Worm (Caenorhabditis elegans) whole organism, young adult: Measurements from ENCODE around the gene clec-196.

Experiments
- B0261.1 ChIP-seq: sonication (generic microtip); optimal IDR thresholded peaks from 2 replicates; lab custom pipeline; 2016; ENCODE audit warnings: mild to moderate bottlenecking, missing genetic modification characterization, moderate library complexity, missing compliant biosample characterization
- B0336.3 ChIP-seq: fragments of 200-800 bp; sonication (Bioruptor generic); IDR thresholded peaks from 2 replicates; pipeline ENCODE4 v1.3.6; 2022; ENCODE audit warnings: missing genetic modification characterization, missing compliant biosample characterization
- F22D6.2 ChIP-seq: sonication (generic microtip); optimal IDR thresholded peaks from 2 replicates; lab custom pipeline; 2016; ENCODE audit warnings: mild to moderate bottlenecking, missing genetic modification characterization, missing compliant biosample characterization
- F52B5.7 ChIP-seq: sonication (generic microtip); optimal IDR thresholded peaks from 2 replicates; lab custom pipeline; 2016; ENCODE audit warnings: mild to moderate bottlenecking, missing genetic modification characterization, missing compliant biosample characterization
- F57C9.4 ChIP-seq: sonication (generic microtip); optimal IDR thresholded peaks from 2 replicates; lab custom pipeline; 2017; ENCODE audit warnings: mild to moderate bottlenecking, missing genetic modification characterization, missing compliant biosample characterization
- K11D2.4 ChIP-seq: fragments of 200-800 bp; sonication (Bioruptor generic); IDR thresholded peaks from 2 replicates; pipeline ENCODE4 v1.3.6; 2022; ENCODE audit warnings: missing genetic modification reagents, missing genetic modification characterization, missing compliant biosample characterization
- K12H6.12 ChIP-seq: fragments of 200-800 bp; sonication (Bioruptor generic); optimal IDR thresholded peaks from 2 replicates; lab custom pipeline; 2018; ENCODE audit warnings: mild to moderate bottlenecking, missing genetic modification characterization, missing compliant biosample characterization
- T26A5.8 ChIP-seq: sonication (generic microtip); optimal IDR thresholded peaks from 2 replicates; lab custom pipeline; 2016; ENCODE audit warnings: missing genetic modification characterization, missing compliant biosample characterization
- Y53F4B.3 ChIP-seq: fragments of 200-800 bp; sonication (Bioruptor generic); IDR thresholded peaks from 2 replicates; pipeline ENCODE4 v1.3.6; 2022; ENCODE audit warnings: missing genetic modification reagents, missing genetic modification characterization, missing compliant biosample characterization
- Y53G8AR.9 ChIP-seq: fragments of 200-800 bp; sonication (Bioruptor generic); conservative IDR thresholded peaks from 2 replicates; pipeline ENCODE4 v1.3.6; 2022; ENCODE audit warnings: missing genetic modification reagents, missing genetic modification characterization, missing compliant biosample characterization
- Y56A3A.18 ChIP-seq: fragments of 200-800 bp; sonication (Bioruptor generic); IDR thresholded peaks from 2 replicates; pipeline ENCODE4 v1.3.6; 2022; ENCODE audit warnings: missing genetic modification reagents, missing genetic modification characterization, missing compliant biosample characterization
- akir-1 ChIP-seq: fragments of 200-800 bp; sonication (Bioruptor generic); optimal IDR thresholded peaks from 2 replicates; lab custom pipeline; 2018; ENCODE audit warnings: mild to moderate bottlenecking, missing genetic modification characterization, moderate library complexity, missing compliant biosample characterization
- aptf-2 ChIP-seq: fragments of 200-800 bp; sonication (Bioruptor generic); conservative IDR thresholded peaks from 2 replicates; pipeline ENCODE4 v1.3.6; 2022; ENCODE audit warnings: missing genetic modification reagents, missing genetic modification characterization, missing compliant biosample characterization
- attf-3 ChIP-seq: fragments of 200-800 bp; sonication (Bioruptor generic); conservative IDR thresholded peaks from 2 replicates; pipeline ENCODE4 v1.3.6; 2022; ENCODE audit warnings: missing genetic modification reagents, missing genetic modification characterization, missing compliant biosample characterization
- cebp-2 ChIP-seq: fragments of 200-800 bp; sonication (Bioruptor generic); IDR thresholded peaks from 2 replicates; pipeline ENCODE4 v1.3.6; 2022; ENCODE audit warnings: missing genetic modification characterization, missing compliant biosample characterization
- ceh-100 ChIP-seq: fragments of 200-800 bp; sonication (Bioruptor generic); IDR thresholded peaks from 2 replicates; pipeline ENCODE4 v1.3.6; 2022; ENCODE audit warnings: missing genetic modification reagents, missing genetic modification characterization, missing compliant biosample characterization
- ceh-27 ChIP-seq: fragments of 200-800 bp; sonication (Bioruptor generic); optimal IDR thresholded peaks from 2 replicates; lab custom pipeline; 2018; ENCODE audit warnings: mild to moderate bottlenecking, missing genetic modification characterization, moderate library complexity, missing compliant biosample characterization
- ceh-40 ChIP-seq: fragments of 200-800 bp; sonication (Bioruptor generic); IDR thresholded peaks from 2 replicates; pipeline ENCODE4 v1.3.6; 2022; ENCODE audit warnings: missing genetic modification characterization, missing compliant biosample characterization
- ceh-58 ChIP-seq: fragments of 200-800 bp; sonication (Bioruptor generic); IDR thresholded peaks from 2 replicates; pipeline ENCODE4 v1.3.6; 2022; ENCODE audit warnings: missing genetic modification characterization, missing compliant biosample characterization
- die-1 ChIP-seq: sonication (generic microtip); optimal IDR thresholded peaks from 2 replicates; lab custom pipeline; 2016; ENCODE audit warnings: missing genotype, mild to moderate bottlenecking, missing genetic modification characterization, missing compliant biosample characterization
- dox-1 ChIP-seq: fragments of 200-800 bp; sonication (Bioruptor generic); IDR thresholded peaks from 2 replicates; pipeline ENCODE4 v1.3.6; 2022; ENCODE audit warnings: missing genetic modification reagents, missing genetic modification characterization, missing compliant biosample characterization
- dpff-1 ChIP-seq: sonication (generic microtip); optimal IDR thresholded peaks from 2 replicates; lab custom pipeline; 2017; ENCODE audit warnings: mild to moderate bottlenecking, missing genetic modification characterization, missing compliant biosample characterization
- dpl-1 ChIP-seq: fragments of 150-350 bp; optimal IDR thresholded peaks from 2 replicates; lab custom pipeline; 2014; ENCODE audit warnings: missing biosample characterization, missing genetic modification reagents, missing genetic modification characterization
- egl-18 ChIP-seq: fragments of 200-800 bp; sonication (Bioruptor generic); IDR thresholded peaks from 2 replicates; pipeline ENCODE4 v1.3.6; 2022; ENCODE audit warnings: missing genetic modification reagents, missing genetic modification characterization, missing compliant biosample characterization
- egrh-3 ChIP-seq: fragments of 200-800 bp; sonication (Bioruptor generic); IDR thresholded peaks from 2 replicates; pipeline ENCODE4 v1.3.6; 2022; ENCODE audit warnings: missing genetic modification reagents, missing genetic modification characterization, missing compliant biosample characterization
- gei-17 ChIP-seq: fragments of 200-800 bp; sonication (Bioruptor generic); optimal IDR thresholded peaks from 2 replicates; lab custom pipeline; 2018; ENCODE audit warnings: mild to moderate bottlenecking, missing genetic modification characterization, missing compliant biosample characterization
- him-1 ChIP-seq: sonication (generic microtip); optimal IDR thresholded peaks from 2 replicates; lab custom pipeline; 2016; ENCODE audit warnings: missing genotype, missing genetic modification reagents, missing genetic modification characterization, missing compliant biosample characterization
- hlh-26 ChIP-seq: fragments of 200-800 bp; sonication (Bioruptor generic); conservative IDR thresholded peaks from 2 replicates; pipeline ENCODE4 v1.3.6; 2022; ENCODE audit warnings: missing genetic modification reagents, missing genetic modification characterization, missing compliant biosample characterization
- hmg-1.2 ChIP-seq: fragments of 200-800 bp; sonication (Bioruptor generic); IDR thresholded peaks from 2 replicates; pipeline ENCODE4 v1.3.6; 2022; ENCODE audit warnings: missing genetic modification reagents, missing genetic modification characterization, missing compliant biosample characterization
- hrde-1 ChIP-seq: sonication (generic microtip); optimal IDR thresholded peaks from 2 replicates; lab custom pipeline; 2016; ENCODE audit warnings: missing genetic modification characterization, mild to moderate bottlenecking, missing compliant biosample characterization, moderate library complexity, missing genotype, missing genetic modification reagents, borderline replicate concordance
- lag-1 ChIP-seq: fragments of 200-800 bp; sonication (Bioruptor generic); IDR thresholded peaks from 2 replicates; pipeline ENCODE4 v1.3.6; 2022; ENCODE audit warnings: missing genetic modification reagents, missing genetic modification characterization, missing compliant biosample characterization
- lin-40 ChIP-seq: sonication (generic microtip); optimal IDR thresholded peaks from 2 replicates; lab custom pipeline; 2016; ENCODE audit warnings: missing genetic modification characterization, mild to moderate bottlenecking, missing compliant biosample characterization, missing genotype, missing genetic modification reagents
- madf-10 ChIP-seq: sonication (generic microtip); optimal IDR thresholded peaks from 2 replicates; lab custom pipeline; 2016; ENCODE audit warnings: mild to moderate bottlenecking, missing genetic modification characterization, missing compliant biosample characterization
- madf-6 ChIP-seq: fragments of 200-800 bp; sonication (Bioruptor generic); IDR thresholded peaks from 2 replicates; pipeline ENCODE4 v1.3.6; 2022; ENCODE audit warnings: missing genetic modification reagents, missing genetic modification characterization, missing compliant biosample characterization
- nfyb-1 ChIP-seq: fragments of 200-800 bp; sonication (Bioruptor generic); IDR thresholded peaks from 2 replicates; pipeline ENCODE4 v1.3.6; 2022; ENCODE audit warnings: missing genetic modification reagents, missing genetic modification characterization, missing compliant biosample characterization
- nhr-120 ChIP-seq: fragments of 200-800 bp; sonication (Bioruptor generic); IDR thresholded peaks from 2 replicates; pipeline ENCODE4 v1.3.6; 2022; ENCODE audit warnings: missing genetic modification characterization, missing compliant biosample characterization
- nhr-27 ChIP-seq: fragments of 200-800 bp; sonication (Bioruptor generic); optimal IDR thresholded peaks from 2 replicates; lab custom pipeline; 2018; ENCODE audit warnings: mild to moderate bottlenecking, missing genetic modification characterization, moderate library complexity, missing compliant biosample characterization
- nhr-90 ChIP-seq: sonication (generic microtip); optimal IDR thresholded peaks from 2 replicates; lab custom pipeline; 2016; ENCODE audit warnings: missing genotype, mild to moderate bottlenecking, missing genetic modification characterization, missing compliant biosample characterization
- rec-8 ChIP-seq, 2 experiments: sonication (generic microtip); optimal IDR thresholded peaks; 2 replicates each; lab custom pipeline; 2016; ENCODE audit warnings: mild to moderate bottlenecking in 2 of 2, missing genetic modification characterization in 2 of 2, missing genetic modification reagents in 2 of 2, missing genotype in 2 of 2, missing biosample characterization in 1 of 2, missing compliant biosample characterization in 1 of 2, moderate library complexity in 1 of 2
- sdz-38 ChIP-seq: sonication (generic microtip); optimal IDR thresholded peaks from 2 replicates; lab custom pipeline; 2016; ENCODE audit warnings: missing genotype, missing genetic modification characterization, missing compliant biosample characterization
- snpc-4 ChIP-seq, 5 experiments: fragments of 150-350 bp in 1 of 5; sonication (generic microtip) in 4 of 5; optimal IDR thresholded peaks; 2 replicates each; lab custom pipeline; 2014 to 2018; ENCODE audit warnings: missing genetic modification characterization in 5 of 5, missing biosample characterization in 3 of 5, antibody characterized with exemption in 2 of 5, mild to moderate bottlenecking in 2 of 5, missing compliant biosample characterization in 2 of 5, missing genotype in 2 of 5, moderate library complexity in 2 of 5, missing genetic modification reagents in 1 of 5
- somi-1 ChIP-seq: fragments of 200-800 bp; sonication (Bioruptor generic); optimal IDR thresholded peaks from 2 replicates; lab custom pipeline; 2018; ENCODE audit warnings: mild to moderate bottlenecking, missing genetic modification characterization, missing compliant biosample characterization
- sptf-2 ChIP-seq: fragments of 200-800 bp; sonication (Bioruptor generic); optimal IDR thresholded peaks from 2 replicates; lab custom pipeline; 2018; ENCODE audit warnings: mild to moderate bottlenecking, missing genetic modification characterization, missing compliant biosample characterization
- tbp1 ChIP-seq: fragments of 200-800 bp; sonication (Bioruptor generic); optimal IDR thresholded peaks from 2 replicates; lab custom pipeline; 2018; ENCODE audit warnings: mild to moderate bottlenecking, missing genetic modification characterization, missing compliant biosample characterization
- tlf-1 ChIP-seq: fragments of 200-800 bp; sonication (Bioruptor generic); optimal IDR thresholded peaks from 2 replicates; lab custom pipeline; 2018; ENCODE audit warnings: mild to moderate bottlenecking, missing genetic modification characterization, missing compliant biosample characterization
- zim-3 ChIP-seq: sonication (generic microtip); optimal IDR thresholded peaks from 2 replicates; lab custom pipeline; 2017; ENCODE audit warnings: mild to moderate bottlenecking, missing genetic modification characterization, moderate library complexity, missing compliant biosample characterization
- ztf-28 ChIP-seq: fragments of 200-800 bp; sonication (Bioruptor generic); IDR thresholded peaks from 2 replicates; pipeline ENCODE4 v1.3.6; 2022; ENCODE audit warnings: missing genetic modification reagents, missing genetic modification characterization, missing compliant biosample characterization
- ztf-3 ChIP-seq: fragments of 200-800 bp; sonication (Bioruptor generic); optimal IDR thresholded peaks from 2 replicates; lab custom pipeline; 2018; ENCODE audit warnings: mild to moderate bottlenecking, missing genetic modification characterization, missing compliant biosample characterization

Gene clec-196

ce11 chrIV:17249691-17250181, 27.0 kb upstream of the clec-196 start, which contains the start of gene eelo-2:
TSS of gene eelo-2 (plus strand) at chrIV:17250131.
- TF ChIP-seq zim-3 (tag; lab: Kevin White, UChicago), result peak; percentile 85
- peak; percentile 99 for TF ChIP-seq Y53G8AR.9
- TF ChIP-seq die-1 (tag; lab: Kevin White, UChicago), result no peak
- TF ChIP-seq nhr-120 (GFP tag; lab: Robert Waterston, UW), result 0 out of 2 replicates have a peak, but pooled peaks have one; percentile 63
- TF ChIP-seq nhr-90 (tag; lab: Kevin White, UChicago), result peak; percentile 57
- TF ChIP-seq egl-18, result peak; percentile 95
- peak; percentile 91 for TF ChIP-seq ceh-100 (GFP tag; lab: Robert Waterston, UW)
- peak; percentile 78 for TF ChIP-seq akir-1 (GFP tag; lab: Kevin White, UChicago)
- TF ChIP-seq rec-8 (tag; optimal IDR thresholded peaks at IDR 0.05; lab: Kevin White, UChicago), result peak in 1 of 2 experiments; percentile 22
- peak; percentile 99 for TF ChIP-seq B0336.3 (GFP tag; lab: Robert Waterston, UW)
- TF ChIP-seq Y53F4B.3 (GFP tag; lab: Robert Waterston, UW), result no peak
- peak; percentile 63 for TF ChIP-seq attf-3 (GFP tag; lab: Robert Waterston, UW)
- TF ChIP-seq B0261.1 (tag; lab: Kevin White, UChicago), result peak; percentile 34
- TF ChIP-seq dpff-1 (tag; lab: Kevin White, UChicago), result no peak
- TF ChIP-seq him-1, result peak; percentile 73
- peak; percentile 62 for TF ChIP-seq egrh-3 (GFP tag; lab: Robert Waterston, UW)
- TF ChIP-seq aptf-2 (GFP tag; lab: Robert Waterston, UW), result no peak
- no peak; the same call in none of the 2 replicates for TF ChIP-seq madf-6 (GFP tag; lab: Robert Waterston, UW)
- peak; percentile 41 for TF ChIP-seq F57C9.4
- peak; percentile 97 for TF ChIP-seq dpl-1 (GFP tag; lab: Kevin White, UChicago)
- TF ChIP-seq dox-1 (GFP tag; lab: Robert Waterston, UW), result peak; percentile 99
- TF ChIP-seq ceh-27, result peak; percentile 97
- no peak for TF ChIP-seq hlh-26
- TF ChIP-seq ceh-40 (GFP tag; lab: Robert Waterston, UW), result no peak
- peak; percentile 96 for TF ChIP-seq K11D2.4
- TF ChIP-seq T26A5.8 (tag; lab: Kevin White, UChicago), result no peak
- TF ChIP-seq ztf-3 (GFP tag; lab: Kevin White, UChicago), result peak; percentile 74
- peak; percentile 52; the same call in 1 of the 2 replicates for TF ChIP-seq ztf-28 (GFP tag; lab: Robert Waterston, UW)
- TF ChIP-seq hrde-1 (tag; lab: Kevin White, UChicago), result peak; percentile 66
- TF ChIP-seq F52B5.7, result peak; percentile 79
- peak; percentile 89 for TF ChIP-seq F22D6.2 (tag; lab: Kevin White, UChicago)
- TF ChIP-seq nfyb-1 (GFP tag; lab: Robert Waterston, UW), result peak; percentile 98
- peak; percentile 81 for TF ChIP-seq tbp1 (GFP tag; lab: Kevin White, UChicago)
- TF ChIP-seq snpc-4 (GFP tag; optimal IDR thresholded peaks at IDR 0.05; lab: Kevin White, UChicago), result peak; percentile 94
- TF ChIP-seq snpc-4 (tag; optimal IDR thresholded peaks at IDR 0.05; lab: Kevin White, UChicago), result peak; percentile 90 to 97 (median 97)
- no peak for TF ChIP-seq sptf-2 (GFP tag; lab: Kevin White, UChicago)
- TF ChIP-seq somi-1, result peak; percentile 92
- TF ChIP-seq ceh-58 (GFP tag; lab: Robert Waterston, UW), result no peak
- no peak for TF ChIP-seq sdz-38 (tag; lab: Kevin White, UChicago)
- peak; percentile 83 for TF ChIP-seq hmg-1.2 (GFP tag; lab: Robert Waterston, UW)
- peak; percentile 92 for TF ChIP-seq madf-10
- no peak for TF ChIP-seq nhr-27 (tag; lab: Kevin White, UChicago)
- peak; percentile 81; the same call in 1 of the 2 replicates for TF ChIP-seq lag-1 (GFP tag; lab: Robert Waterston, UW)
- TF ChIP-seq gei-17, result peak; percentile 86
- peak; percentile 96 for TF ChIP-seq Y56A3A.18
- TF ChIP-seq lin-40 (tag; lab: Kevin White, UChicago), result peak; percentile 98
- TF ChIP-seq cebp-2, result 0 out of 2 replicates have a peak, but pooled peaks have one; percentile 51
- TF ChIP-seq tlf-1 (GFP tag; lab: Kevin White, UChicago), result peak; percentile 98
- TF ChIP-seq K12H6.12 (tag; lab: Kevin White, UChicago), result peak; percentile 93
